Worm (Caenorhabditis elegans): ENCODE results near the gene spe-51.

- TF ChIP-seq flt-1 (GFP tag; IDR thresholded peaks at IDR 0.05) (no peak), klf-2 (GFP tag; conservative IDR thresholded peaks at IDR 0.05) (no peak), tab-1 (GFP tag; IDR thresholded peaks at IDR 0.05) (no peak), ztf-29 (GFP tag; IDR thresholded peaks at IDR 0.05) (no peak), med-1 (GFP tag; optimal IDR thresholded peaks at IDR 0.05; ENCODE audit: insufficient read depth) (no peak), T22C8.4 (GFP tag; IDR thresholded peaks at IDR 0.05) (no peak), ztf-23 (GFP tag; IDR thresholded peaks at IDR 0.05) (no peak), ref-1 (GFP tag; conservative IDR thresholded peaks at IDR 0.05) (no peak)
Measured at ce11 chrIV:4667383-4667782, 25.2 kb upstream of the spe-51 start.
